Fruit fly (Drosophila melanogaster): ENCODE data around the gene CG3558.

CG3558 gene

dm6 chr2L:2972439-2972936 lies 20.2 kb upstream of the CG3558 start, which contains the start of the genes Rrp1 and gammaTub23C (continued):
- TF ChIP-seq CG1602 (GFP tag; optimal IDR thresholded peaks at IDR 0.05) (peak; percentile 94), CG2129 (GFP tag; IDR thresholded peaks at IDR 0.05; ENCODE audit: partially characterized antibody) (no peak), Myb (GFP tag; optimal IDR thresholded peaks at IDR 0.05) (peak; percentile 56), Xrp1 (GFP tag; IDR thresholded peaks at IDR 0.05) (peak; percentile 88), Ssrp (tag; optimal IDR thresholded peaks at IDR 0.05) (peak; percentile 92), Fer3 (tag; optimal IDR thresholded peaks at IDR 0.05) (peak; percentile 78), Scr (GFP tag; IDR thresholded peaks at IDR 0.05; ENCODE audit: partially characterized antibody) (no peak), CG17328 (GFP tag; IDR thresholded peaks at IDR 0.05) (peak; percentile 43; the same call in 1 of the 2 replicates), wdn (GFP tag; IDR thresholded peaks at IDR 0.05) (no peak; the same call in 1 of the 2 replicates), org-1 (GFP tag; optimal IDR thresholded peaks at IDR 0.05) (peak; percentile 89), zf30C (GFP tag; optimal IDR thresholded peaks at IDR 0.05) (no peak), al (GFP tag; IDR thresholded peaks at IDR 0.05) (peak; percentile 87), CG12659 (GFP tag; optimal IDR thresholded peaks at IDR 0.05) (peak; percentile 95), zfh1 (GFP tag; IDR thresholded peaks at IDR 0.05) (peak; percentile 70), pnt (GFP tag; optimal IDR thresholded peaks at IDR 0.05) (peak; percentile 63), H15 (GFP tag; IDR thresholded peaks at IDR 0.05) (peak; percentile 74; the same call in 2 of the 3 replicates), tin (GFP tag; optimal IDR thresholded peaks at IDR 0.05) (peak; percentile 94), hth (optimal IDR thresholded peaks at IDR 0.05) (no peak), CG7963 (GFP tag; IDR thresholded peaks at IDR 0.05; ENCODE audit: partially characterized antibody) (no peak), so (GFP tag; IDR thresholded peaks at IDR 0.05) (peak; percentile 59; the same call in 1 of the 3 replicates), Sry-β (GFP tag; optimal IDR thresholded peaks at IDR 0.05) (peak; percentile 61), CG7839 (tag; optimal IDR thresholded peaks at IDR 0.05) (peak; percentile 94), sob (GFP tag; IDR thresholded peaks at IDR 0.05) (peak; percentile 76; the same call in 1 of the 2 replicates), oc (tag; optimal IDR thresholded peaks at IDR 0.05) (peak; percentile 67), dysf (GFP tag; IDR thresholded peaks at IDR 0.05) (peak; percentile 90), CG16863 (GFP tag; optimal IDR thresholded peaks at IDR 0.05) (peak; percentile 44), Aef1 (GFP tag; IDR thresholded peaks at IDR 0.05) (peak; percentile 85), CG13123 (GFP tag; optimal IDR thresholded peaks at IDR 0.05) (peak; percentile 53), CG10979 (tag; optimal IDR thresholded peaks at IDR 0.05) (peak; percentile 89), tx (GFP tag; optimal IDR thresholded peaks at IDR 0.05) (peak; percentile 40), fd96Cb (tag; optimal IDR thresholded peaks at IDR 0.05) (peak; percentile 90), CG33557 (GFP tag; optimal IDR thresholded peaks at IDR 0.05) (peak; percentile 90), CG10267 (tag; optimal IDR thresholded peaks at IDR 0.05) (peak; percentile 97), CG31365 (tag; optimal IDR thresholded peaks at IDR 0.05) (peak; percentile 41), CG32772 (GFP tag; IDR thresholded peaks at IDR 0.05) (peak; percentile 88), Neu2 (GFP tag; optimal IDR thresholded peaks at IDR 0.05; ENCODE audit: borderline replicate concordance) (no peak), fd3F (GFP tag; optimal IDR thresholded peaks at IDR 0.05) (peak; percentile 83), dm (GFP tag; optimal IDR thresholded peaks at IDR 0.05) (peak; percentile 40), ac (GFP tag; optimal IDR thresholded peaks at IDR 0.05) (peak; percentile 43), Gug (GFP tag; IDR thresholded peaks at IDR 0.05) (peak; percentile 88), CG10321 (GFP tag; IDR thresholded peaks at IDR 0.05) (peak; percentile 28; the same call in 1 of the 2 replicates), slou (GFP tag; optimal IDR thresholded peaks at IDR 0.05) (peak; percentile 94), CG13287 (GFP tag; IDR thresholded peaks at IDR 0.05; ENCODE audit: partially characterized antibody) (0 out of 2 replicates have a peak, but pooled peaks have one; percentile 6), Adf1 (GFP tag; IDR thresholded peaks at IDR 0.05) (no peak; the same call in 1 of the 2 replicates), sna (GFP tag; IDR thresholded peaks at IDR 0.05; ENCODE audit: partially characterized antibody) (no peak), phol (tag; optimal IDR thresholded peaks at IDR 0.05) (peak; percentile 96), Trl (optimal IDR thresholded peaks at IDR 0.05) (peak in 1 of 2 experiments; percentile 3), Trl (GFP tag; optimal IDR thresholded peaks at IDR 0.05) (peak; percentile 73), Deaf1 (tag; optimal IDR thresholded peaks at IDR 0.05) (no peak), CG8944 (GFP tag; optimal IDR thresholded peaks at IDR 0.05) (peak; percentile 63)
